Fruit fly (Drosophila melanogaster) whole organism, embryonic: Measurements from ENCODE around the gene CG1943.

ENCODE experiments used
- Abd-B ChIP-seq: fragments of 200-800 bp; sonication (Bioruptor generic); optimal IDR thresholded peaks from 2 replicates; lab custom pipeline; 2018; ENCODE audit warnings: missing biosample characterization, mild to moderate bottlenecking, missing genetic modification characterization, moderate library complexity
- BtbVII ChIP-seq: fragments of 200-800 bp; sonication (Bioruptor generic); optimal IDR thresholded peaks from 3 replicates; lab custom pipeline; 2017; ENCODE audit warnings: missing biosample characterization, mild to moderate bottlenecking, missing genetic modification characterization
- CG10462 ChIP-seq: fragments of 200-800 bp; sonication (Bioruptor generic); optimal IDR thresholded peaks from 2 replicates; lab custom pipeline; 2016; ENCODE audit warnings: missing biosample characterization, missing genetic modification characterization
- CG11398 ChIP-seq: fragments of 200-800 bp; sonication (Bioruptor generic); optimal IDR thresholded peaks from 2 replicates; lab custom pipeline; 2016; ENCODE audit warnings: missing biosample characterization, missing genetic modification characterization
- CG12299 ChIP-seq: fragments of 200-800 bp; sonication (Bioruptor generic); optimal IDR thresholded peaks from 2 replicates; lab custom pipeline; 2018; ENCODE audit warnings: missing biosample characterization, mild to moderate bottlenecking, missing genetic modification characterization
- CG13424 ChIP-seq: fragments of 200-800 bp; sonication (Bioruptor generic); optimal IDR thresholded peaks from 2 replicates; lab custom pipeline; 2019; ENCODE audit warnings: missing biosample characterization, mild to moderate bottlenecking, missing genetic modification characterization, moderate library complexity
- CG14050 ChIP-seq: fragments of 200-800 bp; sonication (Bioruptor generic); IDR thresholded peaks from 3 replicates; pipeline ENCODE4 v1.3.6; 2022; ENCODE audit warnings: missing biosample characterization, missing genetic modification characterization
- CG14965 ChIP-seq: fragments of 200-800 bp; sonication (Bioruptor generic); optimal IDR thresholded peaks from 2 replicates; lab custom pipeline; 2016; ENCODE audit warnings: missing biosample characterization, missing genetic modification characterization, borderline replicate concordance
- CG1603 ChIP-seq: fragments of 200-800 bp; sonication (Bioruptor generic); optimal IDR thresholded peaks from 2 replicates; lab custom pipeline; 2019; ENCODE audit warnings: missing biosample characterization, mild to moderate bottlenecking, missing genetic modification characterization, moderate library complexity
- CG1832 ChIP-seq: fragments of 200-800 bp; sonication (Bioruptor generic); optimal IDR thresholded peaks from 2 replicates; lab custom pipeline; 2017; ENCODE audit warnings: missing biosample characterization, mild to moderate bottlenecking, missing genetic modification characterization, inconsistent platforms
- CG2199 ChIP-seq: fragments of 200-800 bp; sonication (Bioruptor generic); IDR thresholded peaks from 3 replicates; pipeline ENCODE4 v1.3.6; 2022; ENCODE audit warnings: missing biosample characterization, missing genetic modification characterization
- CG2202 ChIP-seq: fragments of 200-800 bp; sonication (Bioruptor generic); optimal IDR thresholded peaks from 2 replicates; lab custom pipeline; 2018; ENCODE audit warnings: missing biosample characterization, mild to moderate bottlenecking, missing genetic modification characterization
- CG2875 ChIP-seq: fragments of 200-800 bp; sonication (Bioruptor generic); optimal IDR thresholded peaks from 2 replicates; lab custom pipeline; 2017; ENCODE audit warnings: missing biosample characterization, mild to moderate bottlenecking, missing genetic modification characterization, missing genetic modification reagents
- CG3281 ChIP-seq: fragments of 200-800 bp; sonication (Bioruptor generic); optimal IDR thresholded peaks from 3 replicates; lab custom pipeline; 2017; ENCODE audit warnings: missing biosample characterization, mild to moderate bottlenecking, missing genetic modification characterization
- CG3407 ChIP-seq: fragments of 200-800 bp; sonication (Bioruptor generic); optimal IDR thresholded peaks from 2 replicates; lab custom pipeline; 2018; ENCODE audit warnings: missing biosample characterization, mild to moderate bottlenecking, missing genetic modification characterization
- CG3726 ChIP-seq: fragments of 200-800 bp; sonication (Bioruptor generic); IDR thresholded peaks from 3 replicates; pipeline ENCODE4, ENCODE4 v1.3.6; 2022; ENCODE audit warnings: missing biosample characterization, missing genetic modification characterization
- CG4617 ChIP-seq: fragments of 200-800 bp; sonication (Bioruptor generic); optimal IDR thresholded peaks from 3 replicates; lab custom pipeline; 2016; ENCODE audit warnings: missing biosample characterization, missing genetic modification characterization, borderline replicate concordance
- CG7372 ChIP-seq: fragments of 200-800 bp; sonication (Bioruptor generic); IDR thresholded peaks from 2 replicates; pipeline ENCODE4 v1.3.6; 2022; ENCODE audit warnings: missing biosample characterization, missing genetic modification characterization
- CG7928 ChIP-seq: fragments of 200-800 bp; sonication (Bioruptor generic); optimal IDR thresholded peaks from 2 replicates; lab custom pipeline; 2017; ENCODE audit warnings: missing biosample characterization, mild to moderate bottlenecking, missing genetic modification characterization
- CG8089 ChIP-seq: fragments of 200-800 bp; sonication (Bioruptor generic); optimal IDR thresholded peaks from 3 replicates; lab custom pipeline; 2016; ENCODE audit warnings: missing biosample characterization, missing genetic modification characterization
- CkIIα-i1 ChIP-seq: fragments of 200-800 bp; sonication (Bioruptor generic); IDR thresholded peaks from 2 replicates; pipeline ENCODE4 v1.3.6; 2022; ENCODE audit warnings: missing biosample characterization, missing genetic modification characterization
- Dek ChIP-seq: fragments of 200-800 bp; sonication (Bioruptor generic); optimal IDR thresholded peaks from 3 replicates; lab custom pipeline; 2019; ENCODE audit warnings: missing biosample characterization, mild to moderate bottlenecking, missing genetic modification characterization, moderate library complexity
- Doc2 ChIP-seq: fragments of 200-800 bp; sonication (Bioruptor generic); IDR thresholded peaks from 2 replicates; pipeline ENCODE4 v1.3.6; 2022; ENCODE audit warnings: missing biosample characterization, missing genetic modification characterization
- HHEX ChIP-seq: fragments of 200-800 bp; sonication (Bioruptor generic); optimal IDR thresholded peaks from 3 replicates; lab custom pipeline; 2017; ENCODE audit warnings: missing biosample characterization, mild to moderate bottlenecking, missing genetic modification characterization, missing genetic modification reagents
- Hr51 ChIP-seq, 2 experiments: fragments of 200-800 bp; sonication (Bioruptor generic); optimal IDR thresholded peaks; 2 replicates in 1 of 2; 3 replicates in 1 of 2; lab custom pipeline; 2016 to 2018; ENCODE audit warnings: missing biosample characterization in 2 of 2, missing genetic modification characterization in 2 of 2, mild to moderate bottlenecking in 1 of 2, moderate library complexity in 1 of 2
- Hr78 ChIP-seq, 2 experiments: fragments of 200-800 bp in 1 of 2; fragments of >200 bp in 1 of 2; sonication (Bioruptor generic) in 1 of 2; optimal IDR thresholded peaks; 2 replicates each; lab custom pipeline; 2017 to 2019; ENCODE audit warnings: missing biosample characterization in 2 of 2, missing genetic modification characterization in 2 of 2, mild to moderate bottlenecking in 1 of 2, moderate library complexity in 1 of 2
- Jarid2 ChIP-seq: fragments of 200-800 bp; sonication (Bioruptor generic); optimal IDR thresholded peaks from 3 replicates; lab custom pipeline; 2017; ENCODE audit warnings: mild to moderate bottlenecking, missing biosample characterization, missing genetic modification reagents, missing genetic modification characterization
- Mes4 ChIP-seq: fragments of 200-800 bp; sonication (Bioruptor generic); optimal IDR thresholded peaks from 2 replicates; lab custom pipeline; 2016; ENCODE audit warnings: missing biosample characterization, missing genetic modification characterization
- Ravus ChIP-seq: fragments of 200-800 bp; sonication (Bioruptor generic); IDR thresholded peaks from 2 replicates; pipeline ENCODE4 v1.3.6; 2022; ENCODE audit warnings: missing biosample characterization, missing genetic modification characterization
- ara ChIP-seq: fragments of 200-800 bp; sonication (Bioruptor generic); IDR thresholded peaks from 2 replicates; pipeline ENCODE4 v1.3.6; 2022; ENCODE audit warnings: missing biosample characterization, missing genetic modification characterization
- chif ChIP-seq, 2 experiments: fragments of 200-800 bp; sonication (Bioruptor generic); optimal IDR thresholded peaks; 3 replicates each; lab custom pipeline; 2016; ENCODE audit warnings: missing biosample characterization in 2 of 2, missing genetic modification characterization in 2 of 2
- crc ChIP-seq: fragments of 200-800 bp; sonication (Bioruptor generic); optimal IDR thresholded peaks from 2 replicates; lab custom pipeline; 2016; ENCODE audit warnings: missing biosample characterization, missing genetic modification characterization
- crol ChIP-seq: fragments of 200-800 bp; sonication (Bioruptor generic); IDR thresholded peaks from 2 replicates; pipeline ENCODE4 v1.3.6; 2022; ENCODE audit warnings: missing biosample characterization, missing genetic modification characterization
- da ChIP-seq: fragments of 200-800 bp; sonication (Bioruptor generic); optimal IDR thresholded peaks from 2 replicates; lab custom pipeline; 2016; ENCODE audit warnings: missing biosample characterization, missing genetic modification characterization
- exex ChIP-seq: fragments of 200-800 bp; sonication (Bioruptor generic); optimal IDR thresholded peaks from 4 replicates; lab custom pipeline; 2018; ENCODE audit warnings: missing biosample characterization, mild to moderate bottlenecking, missing genetic modification characterization, moderate library complexity
- hbn ChIP-seq: fragments of 200-800 bp; sonication (Bioruptor generic); IDR thresholded peaks from 2 replicates; pipeline ENCODE4 v1.3.6; 2022; ENCODE audit warnings: missing biosample characterization, missing genetic modification characterization; ENCODE audit not compliant: partially characterized antibody
- jumu ChIP-seq: fragments of 200-800 bp; sonication (Bioruptor generic); optimal IDR thresholded peaks from 3 replicates; lab custom pipeline; 2016; ENCODE audit warnings: missing biosample characterization, missing genetic modification characterization
- ken ChIP-seq: fragments of 200-800 bp; sonication (Bioruptor generic); IDR thresholded peaks from 3 replicates; pipeline ENCODE4 v1.3.6; 2022; ENCODE audit warnings: missing biosample characterization, missing genetic modification characterization
- nom ChIP-seq: fragments of 200-800 bp; sonication (Bioruptor generic); optimal IDR thresholded peaks from 2 replicates; lab custom pipeline; 2017; ENCODE audit warnings: missing biosample characterization, missing genetic modification characterization, mild to moderate bottlenecking, moderate library complexity, missing genetic modification reagents
- odd ChIP-seq: fragments of 200-800 bp; sonication (Bioruptor generic); optimal IDR thresholded peaks from 2 replicates; lab custom pipeline; 2017; ENCODE audit warnings: missing biosample characterization, mild to moderate bottlenecking, missing genetic modification characterization
- onecut ChIP-seq: fragments of 200-800 bp; sonication (Bioruptor generic); IDR thresholded peaks from 2 replicates; pipeline ENCODE4 v1.3.6; 2022; ENCODE audit warnings: missing biosample characterization, missing genetic modification characterization
- sens-2 ChIP-seq: fragments of 200-800 bp; sonication (Bioruptor generic); IDR thresholded peaks from 2 replicates; pipeline ENCODE4 v1.3.6; 2022; ENCODE audit warnings: missing biosample characterization, missing genetic modification characterization
- seq ChIP-seq: fragments of 200-800 bp; sonication (Bioruptor generic); IDR thresholded peaks from 2 replicates; pipeline ENCODE4 v1.3.6; 2022; ENCODE audit warnings: missing biosample characterization, missing genetic modification characterization
- sim ChIP-seq: fragments of 200-800 bp; sonication (Bioruptor generic); IDR thresholded peaks from 2 replicates; pipeline ENCODE4 v1.3.6; 2022; ENCODE audit warnings: missing biosample characterization, missing genetic modification characterization
- slbo ChIP-seq: fragments of 200-800 bp; sonication (Bioruptor generic); IDR thresholded peaks from 2 replicates; pipeline ENCODE4 v1.3.6; 2022; ENCODE audit warnings: missing biosample characterization, missing genetic modification characterization
- toy ChIP-seq: fragments of 200-800 bp; sonication (Bioruptor generic); IDR thresholded peaks from 2 replicates; pipeline ENCODE4 v1.3.6; 2022; ENCODE audit warnings: missing biosample characterization, missing genetic modification characterization
- ttk ChIP-seq: fragments of 200-800 bp; sonication (Bioruptor generic); IDR thresholded peaks from 2 replicates; pipeline ENCODE4 v2.1.2; 2022; ENCODE audit warnings: missing biosample characterization, missing genetic modification characterization
- unpg ChIP-seq: fragments of 200-800 bp; sonication (Bioruptor generic); optimal IDR thresholded peaks from 3 replicates; lab custom pipeline; 2018; ENCODE audit warnings: missing biosample characterization, mild to moderate bottlenecking, missing genetic modification characterization, moderate library complexity
- wek ChIP-seq: fragments of 200-800 bp; sonication (Bioruptor generic); optimal IDR thresholded peaks from 3 replicates; lab custom pipeline; 2018; ENCODE audit warnings: missing biosample characterization, mild to moderate bottlenecking, missing genetic modification characterization, moderate library complexity
- z ChIP-seq: fragments of 200-800 bp; sonication (Bioruptor generic); IDR thresholded peaks from 3 replicates; pipeline ENCODE4 v1.3.6; 2022; ENCODE audit warnings: missing biosample characterization, missing genetic modification characterization
- zf30C ChIP-seq: fragments of 200-800 bp; sonication (Bioruptor generic); optimal IDR thresholded peaks from 3 replicates; lab custom pipeline; 2018; ENCODE audit warnings: missing biosample characterization, mild to moderate bottlenecking, missing genetic modification characterization

The CG1943 gene

DNA sequence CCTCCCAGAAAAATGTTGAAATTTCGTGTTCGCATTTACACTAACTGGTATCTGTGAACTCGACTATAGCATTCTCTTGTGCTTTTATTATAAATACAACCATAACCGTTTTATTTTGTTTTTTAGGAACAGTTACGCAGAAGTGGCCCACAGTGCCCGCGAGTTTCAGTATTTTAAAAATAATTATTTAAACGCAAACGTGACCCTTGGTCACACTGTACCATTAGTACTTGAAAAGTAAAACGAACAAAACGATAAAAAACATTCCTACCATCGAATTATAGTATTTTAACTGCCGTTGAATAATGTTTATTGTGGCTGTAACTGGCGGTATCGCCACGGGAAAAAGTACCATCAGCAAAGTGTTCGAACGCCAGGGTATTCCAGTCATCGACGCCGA lies 7.3 kb downstream of the CG1943 start, which contains the start of gene Dpck (continued):
- peak; percentile 51 for TF ChIP-seq CG1603 (tag; lab: Kevin White, UChicago)
- TF ChIP-seq seq: no peak
- TF ChIP-seq CG13424: peak; percentile 30
- TF ChIP-seq z (GFP tag; lab: Robert Waterston, UW): no peak
- TF ChIP-seq onecut (GFP tag; lab: Robert Waterston, UW): 0 out of 2 replicates have a peak, but pooled peaks have one; percentile 13
- TF ChIP-seq toy (GFP tag; lab: Robert Waterston, UW): no peak
- TF ChIP-seq da (GFP tag; lab: Kevin White, UChicago): no peak
- TF ChIP-seq zf30C (GFP tag; lab: Kevin White, UChicago): no peak
- no peak for TF ChIP-seq sim (GFP tag; lab: Robert Waterston, UW)
- no peak for TF ChIP-seq CkIIα-i1 (GFP tag; lab: Robert Waterston, UW)
- TF ChIP-seq wek (GFP tag; lab: Kevin White, UChicago): no peak
- TF ChIP-seq CG14965 (GFP tag; lab: Kevin White, UChicago): no peak
- no peak for TF ChIP-seq CG10462 (GFP tag; lab: Kevin White, UChicago)
- no peak for TF ChIP-seq sens-2 (GFP tag; lab: Robert Waterston, UW)
- TF ChIP-seq Doc2 (GFP tag; lab: Robert Waterston, UW): no peak
- peak; percentile 13 for TF ChIP-seq unpg
- no peak for TF ChIP-seq Abd-B (GFP tag; lab: Kevin White, UChicago)
- no peak for TF ChIP-seq CG14050
- no peak for TF ChIP-seq CG2875 (GFP tag; lab: Kevin White, UChicago)
- TF ChIP-seq Hr78 (GFP tag; optimal IDR thresholded peaks at IDR 0.05; lab: Kevin White, UChicago): no peak
- TF ChIP-seq ttk: no peak
- no peak for TF ChIP-seq slbo
- TF ChIP-seq CG3281 (GFP tag; lab: Kevin White, UChicago): peak; percentile 1
- TF ChIP-seq exex (tag; lab: Kevin White, UChicago): no peak
- TF ChIP-seq crc (GFP tag; lab: Kevin White, UChicago): no peak
- no peak for TF ChIP-seq odd (GFP tag; lab: Kevin White, UChicago)
- TF ChIP-seq jumu (GFP tag; lab: Kevin White, UChicago): no peak
- peak; percentile 36; the same call in 1 of the 2 replicates for TF ChIP-seq hbn (GFP tag; lab: Robert Waterston, UW)
- no peak for TF ChIP-seq CG2202 (tag; lab: Kevin White, UChicago)
- TF ChIP-seq CG8089 (GFP tag; lab: Kevin White, UChicago): no peak
- no peak for TF ChIP-seq CG7928 (GFP tag; lab: Kevin White, UChicago)
- peak; percentile 64 for TF ChIP-seq CG4617 (GFP tag; lab: Kevin White, UChicago)
- TF ChIP-seq BtbVII: no peak
- TF ChIP-seq Dek (tag; lab: Kevin White, UChicago): no peak
- TF ChIP-seq ara (GFP tag; lab: Robert Waterston, UW): no peak
- TF ChIP-seq Hr51 (GFP tag; optimal IDR thresholded peaks at IDR 0.05; lab: Kevin White, UChicago): peak in 1 of 2 experiments; percentile 19
- peak; percentile 28 for TF ChIP-seq CG11398 (GFP tag; lab: Kevin White, UChicago)
- peak; percentile 29 for TF ChIP-seq HHEX (GFP tag; lab: Kevin White, UChicago)
- TF ChIP-seq Jarid2 (GFP tag; lab: Kevin White, UChicago): no peak
- no peak for TF ChIP-seq crol
- no peak for TF ChIP-seq chif (GFP tag; optimal IDR thresholded peaks at IDR 0.05; lab: Kevin White, UChicago)
- no peak for TF ChIP-seq Ravus (GFP tag; lab: Robert Waterston, UW)
- TF ChIP-seq nom (GFP tag; lab: Kevin White, UChicago): peak; percentile 73
- no peak for TF ChIP-seq CG1832 (GFP tag; lab: Kevin White, UChicago)
- TF ChIP-seq CG3726 (GFP tag; lab: Robert Waterston, UW): no peak
- no peak for TF ChIP-seq CG7372 (GFP tag; lab: Robert Waterston, UW)
- TF ChIP-seq CG2199 (GFP tag; lab: Robert Waterston, UW): no peak
- peak; percentile 4 for TF ChIP-seq Mes4 (GFP tag; lab: Kevin White, UChicago)
- no peak for TF ChIP-seq ken (GFP tag; lab: Robert Waterston, UW)
- TF ChIP-seq CG3407 (GFP tag; lab: Kevin White, UChicago): no peak
- TF ChIP-seq CG12299: no peak
